Worm (Caenorhabditis elegans): ENCODE data around the gene pals-38.

The pals-38 gene

ce11 chrV:12402355-12402754 lies 44.4 kb downstream of the pals-38 start, which contains the start of gene K01D12.8:
Gene K01D12.8, plus strand, starts transcription at chrV:12402655.
- TF ChIP-seq xbp-1 (tag; optimal IDR thresholded peaks at IDR 0.05) = no peak
- TF ChIP-seq elt-2 (tag; optimal IDR thresholded peaks at IDR 0.05) = no peak
- TF ChIP-seq C16A3.4 (tag; optimal IDR thresholded peaks at IDR 0.05) = no peak
- no peak for TF ChIP-seq ceh-82 (tag; optimal IDR thresholded peaks at IDR 0.05)
- TF ChIP-seq ets-5 (GFP tag; IDR thresholded peaks at IDR 0.05) = no peak
- no peak for TF ChIP-seq dsc-1 (tag; optimal IDR thresholded peaks at IDR 0.05)
- no peak for TF ChIP-seq zip-4 (GFP tag; optimal IDR thresholded peaks at IDR 0.05)
- no peak for TF ChIP-seq ceh-63 (GFP tag; optimal IDR thresholded peaks at IDR 0.05)
- no peak for TF ChIP-seq zag-1 (tag; optimal IDR thresholded peaks at IDR 0.05)
- TF ChIP-seq rnt-1 (tag; optimal IDR thresholded peaks at IDR 0.05) = no peak
- no peak for TF ChIP-seq ceh-8 (GFP tag; optimal IDR thresholded peaks at IDR 0.05)
- TF ChIP-seq fkh-10 (GFP tag; optimal IDR thresholded peaks at IDR 0.05) = no peak

ce11 chrV:12401383-12401782 lies 45.4 kb downstream of the pals-38 start, which contains the start of gene K01D12.7:
Gene K01D12.7, minus strand, starts transcription at chrV:12401483.
- TF ChIP-seq ceh-88 (GFP tag; IDR thresholded peaks at IDR 0.05) (no peak), ceh-82 (tag; optimal IDR thresholded peaks at IDR 0.05) (no peak), ztf-11 (tag; optimal IDR thresholded peaks at IDR 0.05) (no peak), efl-1 (optimal IDR thresholded peaks at IDR 0.05) (no peak), efl-1 (GFP tag; optimal IDR thresholded peaks at IDR 0.05 in 1 of 2) (no peak), nhr-12 (tag; optimal IDR thresholded peaks at IDR 0.05) (no peak), nhr-19 (GFP tag; conservative IDR thresholded peaks at IDR 0.05) (no peak), ets-5 (GFP tag; IDR thresholded peaks at IDR 0.05) (no peak), unc-86 (tag; optimal IDR thresholded peaks at IDR 0.05) (no peak), grh-1 (GFP tag; IDR thresholded peaks at IDR 0.05) (no peak), lin-39 (tag; optimal IDR thresholded peaks at IDR 0.05) (no peak), aly-2 (tag; optimal IDR thresholded peaks at IDR 0.05) (no peak), ceh-8 (GFP tag; optimal IDR thresholded peaks at IDR 0.05) (no peak), unc-62 (GFP tag; optimal IDR thresholded peaks at IDR 0.05) (no peak), nhr-77 (tag; optimal IDR thresholded peaks at IDR 0.05) (no peak), nhr-47 (tag; optimal IDR thresholded peaks at IDR 0.05) (no peak), lin-15B (tag; optimal IDR thresholded peaks at IDR 0.05) (no peak), F16B12.6 (tag; optimal IDR thresholded peaks at IDR 0.05) (no peak), nhr-71 (tag; optimal IDR thresholded peaks at IDR 0.05) (no peak), lsy-2 (tag; optimal IDR thresholded peaks at IDR 0.05) (no peak), ces-1 (GFP tag; optimal IDR thresholded peaks at IDR 0.05) (no peak)

ce11 chrV:12400677-12401236 lies 46.0 kb downstream of the pals-38 start, which contains the start of the genes K01D12.20 and miga-1:
Gene K01D12.20, minus strand, starts transcription at chrV:12400814.
Gene miga-1, minus strand, starts transcription at chrV:12400859.
- no peak for TF ChIP-seq alr-1 (tag; optimal IDR thresholded peaks at IDR 0.05; ENCODE audit: borderline replicate concordance)
- peak; percentile 42 for TF ChIP-seq nhr-71 (tag; optimal IDR thresholded peaks at IDR 0.05)
- no peak for TF ChIP-seq ets-5 (GFP tag; IDR thresholded peaks at IDR 0.05)
- no peak for TF ChIP-seq C34B4.2 (tag; optimal IDR thresholded peaks at IDR 0.05)
- peak; percentile 56 for TF ChIP-seq C16A3.4 (tag; optimal IDR thresholded peaks at IDR 0.05)
- TF ChIP-seq sptf-1 (tag; optimal IDR thresholded peaks at IDR 0.05) = no peak
- TF ChIP-seq unc-62 (GFP tag; optimal IDR thresholded peaks at IDR 0.05) = no peak
- no peak for TF ChIP-seq nhr-12 (tag; optimal IDR thresholded peaks at IDR 0.05)
- TF ChIP-seq nhr-28 (tag; optimal IDR thresholded peaks at IDR 0.05) = no peak
- no peak for TF ChIP-seq ceh-88 (GFP tag; IDR thresholded peaks at IDR 0.05)
- no peak for TF ChIP-seq nhr-11 (tag; optimal IDR thresholded peaks at IDR 0.05)
- no peak for TF ChIP-seq unc-130 (tag; optimal IDR thresholded peaks at IDR 0.05)
- no peak for TF ChIP-seq ztf-4 (tag; optimal IDR thresholded peaks at IDR 0.05)
- TF ChIP-seq aha-1 (tag; optimal IDR thresholded peaks at IDR 0.05) = no peak
- TF ChIP-seq nhr-237 (tag; optimal IDR thresholded peaks at IDR 0.05) = no peak
- peak; percentile 55 to 62 for TF ChIP-seq lsy-2 (tag; optimal IDR thresholded peaks at IDR 0.05)
- TF ChIP-seq nhr-84 (tag; optimal IDR thresholded peaks at IDR 0.05) = no peak
- no peak for TF ChIP-seq mdl-1 (tag; optimal IDR thresholded peaks at IDR 0.05)
- TF ChIP-seq lin-15B (tag; optimal IDR thresholded peaks at IDR 0.05) = peak; percentile 28
- TF ChIP-seq fos-1 (tag; optimal IDR thresholded peaks at IDR 0.05) = no peak
- TF ChIP-seq nhr-76 (tag; optimal IDR thresholded peaks at IDR 0.05) = no peak
- TF ChIP-seq ceh-8 (GFP tag; optimal IDR thresholded peaks at IDR 0.05) = no peak
- TF ChIP-seq skn-1 (tag; optimal IDR thresholded peaks at IDR 0.05) = peak; percentile 22
- no peak for TF ChIP-seq ceh-90 (tag; optimal IDR thresholded peaks at IDR 0.05)
- peak; percentile 31 to 60 for TF ChIP-seq efl-1 (optimal IDR thresholded peaks at IDR 0.05)
- TF ChIP-seq efl-1 (GFP tag; optimal IDR thresholded peaks at IDR 0.05 in 1 of 2) = peak; percentile 50 to 93
- no peak for TF ChIP-seq hlh-4 (tag; optimal IDR thresholded peaks at IDR 0.05)
- no peak for TF ChIP-seq ces-1 (GFP tag; optimal IDR thresholded peaks at IDR 0.05)
- TF ChIP-seq ama-1 (optimal IDR thresholded peaks at IDR 0.05) = no peak
- TF ChIP-seq zag-1 (tag; optimal IDR thresholded peaks at IDR 0.05) = no peak
- TF ChIP-seq sup-37 (GFP tag; optimal IDR thresholded peaks at IDR 0.05) = no peak
- TF ChIP-seq unc-98 (GFP tag; IDR thresholded peaks at IDR 0.05) = no peak
